Worm (Caenorhabditis elegans) whole organism, early embryonic: Measurements from ENCODE around the gene fbxc-49.
"Not testable (repeated sequence)": the region's sequence is repeated elsewhere in the genome, so short reads cannot be mapped to it uniquely, and the experiment has no call there.

Experiments
- B0310.2 ChIP-seq: sonication (generic microtip); optimal IDR thresholded peaks from 2 replicates; lab custom pipeline; 2016; ENCODE audit warnings: mild to moderate bottlenecking, missing genetic modification characterization, missing compliant biosample characterization
- F13C5.2 ChIP-seq: sonication (generic microtip); optimal IDR thresholded peaks from 2 replicates; lab custom pipeline; 2017; ENCODE audit warnings: mild to moderate bottlenecking, missing genetic modification characterization, inconsistent platforms, missing compliant biosample characterization
- aly-1 ChIP-seq: sonication (generic microtip); optimal IDR thresholded peaks from 2 replicates; lab custom pipeline; 2016; ENCODE audit warnings: missing genetic modification characterization, missing compliant biosample characterization
- ama-1 ChIP-seq: fragments of 150-350 bp; optimal IDR thresholded peaks from 2 replicates; lab custom pipeline; 2014
- ceh-13 ChIP-seq: fragments of 200-800 bp; sonication (Bioruptor generic); optimal IDR thresholded peaks from 2 replicates; lab custom pipeline; 2018; ENCODE audit warnings: mild to moderate bottlenecking, missing genetic modification characterization, missing compliant biosample characterization
- ceh-36 ChIP-seq: sonication (generic microtip); optimal IDR thresholded peaks from 2 replicates; lab custom pipeline; 2016; ENCODE audit warnings: missing genetic modification characterization, inconsistent platforms, missing compliant biosample characterization
- ets-7 ChIP-seq: sonication (generic microtip); optimal IDR thresholded peaks from 2 replicates; lab custom pipeline; 2016; ENCODE audit warnings: missing genotype, missing genetic modification characterization, missing compliant biosample characterization
- flt-1 ChIP-seq: fragments of 200-800 bp; sonication (Bioruptor generic); IDR thresholded peaks from 2 replicates; pipeline ENCODE4 v1.3.6; 2022; ENCODE audit warnings: missing genetic modification characterization, missing compliant biosample characterization
- hmbx-1 ChIP-seq: sonication (generic microtip); optimal IDR thresholded peaks from 2 replicates; lab custom pipeline; 2016; ENCODE audit warnings: mild to moderate bottlenecking, missing genetic modification characterization, missing compliant biosample characterization
- hmg-4 ChIP-seq: fragments of 200-800 bp; sonication (Bioruptor generic); optimal IDR thresholded peaks from 2 replicates; lab custom pipeline; 2018; ENCODE audit warnings: mild to moderate bottlenecking, missing genetic modification characterization, missing compliant biosample characterization
- hnd-1 ChIP-seq: sonication (generic microtip); optimal IDR thresholded peaks from 2 replicates; lab custom pipeline; 2016; ENCODE audit warnings: missing genetic modification characterization, missing compliant biosample characterization
- pes-1 ChIP-seq: fragments of 200-800 bp; sonication (Bioruptor generic); IDR thresholded peaks from 2 replicates; pipeline ENCODE4 v1.3.6; 2022; ENCODE audit warnings: missing genetic modification reagents, missing genetic modification characterization, missing compliant biosample characterization
- scrt-1 ChIP-seq: fragments of 200-800 bp; sonication (Bioruptor generic); IDR thresholded peaks from 2 replicates; pipeline ENCODE4 v1.3.6; 2022; ENCODE audit warnings: missing genetic modification characterization, missing compliant biosample characterization
- sea-1 ChIP-seq: fragments of 200-800 bp; sonication (Bioruptor generic); conservative IDR thresholded peaks from 2 replicates; pipeline ENCODE4 v1.3.6; 2022; ENCODE audit warnings: missing genetic modification characterization, missing compliant biosample characterization
- tbx-11 ChIP-seq: fragments of 200-800 bp; sonication (Bioruptor generic); IDR thresholded peaks from 2 replicates; pipeline ENCODE4 v1.3.6; 2022; ENCODE audit warnings: missing genetic modification characterization, missing compliant biosample characterization
- tbx-37 ChIP-seq: fragments of 200-800 bp; sonication (Bioruptor generic); conservative IDR thresholded peaks from 2 replicates; pipeline ENCODE4 v1.3.6; 2022; ENCODE audit warnings: missing genetic modification reagents, missing genetic modification characterization, missing compliant biosample characterization
- tra-4 ChIP-seq: sonication (generic microtip); optimal IDR thresholded peaks from 2 replicates; lab custom pipeline; 2017; ENCODE audit warnings: missing genetic modification characterization, missing compliant biosample characterization

The fbxc-49 gene

DNA sequence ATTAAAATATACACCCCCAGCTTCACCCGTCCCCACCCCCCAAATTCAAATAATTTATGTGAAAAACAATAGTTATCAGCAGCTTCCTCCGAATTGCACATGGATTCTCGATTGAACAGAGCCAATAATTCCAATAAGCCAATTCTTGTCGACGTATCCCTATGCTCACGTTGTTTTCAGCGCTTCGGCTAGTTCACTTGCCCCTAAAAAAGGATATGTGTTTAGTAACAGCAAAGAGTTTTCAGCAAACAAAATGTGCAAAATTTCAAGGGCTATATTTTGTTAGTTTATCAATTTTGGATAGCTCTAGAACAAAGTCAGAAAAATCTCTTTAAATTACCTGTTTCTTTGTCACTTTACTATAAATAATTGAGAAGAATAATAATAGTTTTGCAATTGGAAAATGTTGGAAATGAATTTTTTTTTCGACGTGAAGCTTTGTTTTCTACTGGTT, at the start of gene fbxc-49, which contains the start of gene T16A1.5:
fbxc-49 (plus strand) TSS at position 404 of the 454 bp plus-strand sequence.
T16A1.5 (minus strand) TSS at position 101 of the 454 bp plus-strand sequence.
- TF ChIP-seq hmg-4 (GFP tag; lab: Kevin White, UChicago) (no peak), tbx-11 (GFP tag; lab: Robert Waterston, UW) (no peak), B0310.2 (tag; lab: Kevin White, UChicago) (no peak), tra-4 (tag; lab: Kevin White, UChicago) (no peak), pes-1 (no peak), scrt-1 (no peak), tbx-37 (GFP tag; lab: Robert Waterston, UW) (no peak), hmbx-1 (no peak), F13C5.2 (no peak), ets-7 (no peak), hnd-1 (tag; lab: Kevin White, UChicago) (no peak), ceh-13 (GFP tag; lab: Kevin White, UChicago) (no peak), aly-1 (tag; lab: Kevin White, UChicago) (no peak), ama-1 (no peak), flt-1 (GFP tag; lab: Robert Waterston, UW) (no peak), sea-1 (GFP tag; lab: Robert Waterston, UW) (no peak), ceh-36 (tag; lab: Kevin White, UChicago) (no peak)

DNA sequence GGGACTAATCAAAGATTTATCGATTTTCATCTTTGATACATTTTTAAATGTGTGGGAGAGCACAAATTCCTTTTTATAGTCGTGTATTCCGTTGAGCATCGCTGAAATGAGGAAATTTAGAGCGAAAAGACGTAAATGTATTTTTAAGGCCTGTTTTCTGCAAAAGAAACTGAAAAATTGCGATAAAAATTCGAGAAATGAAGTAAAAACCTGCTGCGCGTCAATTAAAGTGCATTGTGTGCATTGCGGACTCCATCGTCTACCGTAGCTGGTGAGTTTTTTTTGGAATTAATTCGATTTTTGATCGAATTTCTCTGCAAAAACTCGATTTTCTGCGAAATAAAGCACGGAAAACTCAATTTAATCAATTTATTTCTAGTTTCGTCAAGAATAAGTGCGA, 44.6 kb upstream of the fbxc-49 start, which contains the start of gene bath-19:
bath-19 (minus strand) TSS at position 101 of the 400 bp plus-strand sequence.
- TF ChIP-seq ama-1, result no peak

DNA sequence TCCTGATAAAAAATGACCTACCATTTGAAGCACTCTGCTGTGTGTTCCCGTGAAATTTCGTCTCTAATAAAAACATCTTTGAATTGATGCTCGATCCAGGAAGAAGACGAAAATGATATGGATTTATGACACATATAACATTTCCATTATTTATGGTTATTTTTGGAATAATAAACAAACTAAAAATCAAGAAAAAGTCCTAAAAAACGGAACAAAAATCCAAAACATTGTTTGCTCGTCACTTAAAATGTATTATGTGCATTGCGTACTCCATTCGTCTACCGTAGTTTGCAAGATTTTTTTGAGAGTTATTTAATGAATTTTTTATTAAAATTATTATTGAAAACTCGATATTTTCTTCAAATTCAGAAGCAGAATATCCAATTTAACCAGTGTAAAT, 41.5 kb upstream of the fbxc-49 start, which contains the start of gene bath-20:
bath-20 (minus strand) TSS at position 101 of the 400 bp plus-strand sequence.
- TF ChIP-seq flt-1 (GFP tag; lab: Robert Waterston, UW) (no peak), B0310.2 (tag; lab: Kevin White, UChicago) (no peak), ceh-36 (tag; lab: Kevin White, UChicago) (no peak), hnd-1 (tag; lab: Kevin White, UChicago) (no peak), tbx-37 (GFP tag; lab: Robert Waterston, UW) (no peak), tbx-11 (GFP tag; lab: Robert Waterston, UW) (no peak), F13C5.2 (no peak), ets-7 (no peak), hmbx-1 (no peak), scrt-1 (no peak), pes-1 (no peak), aly-1 (tag; lab: Kevin White, UChicago) (no peak), sea-1 (GFP tag; lab: Robert Waterston, UW) (no peak), ceh-13 (GFP tag; lab: Kevin White, UChicago) (no peak)

DNA sequence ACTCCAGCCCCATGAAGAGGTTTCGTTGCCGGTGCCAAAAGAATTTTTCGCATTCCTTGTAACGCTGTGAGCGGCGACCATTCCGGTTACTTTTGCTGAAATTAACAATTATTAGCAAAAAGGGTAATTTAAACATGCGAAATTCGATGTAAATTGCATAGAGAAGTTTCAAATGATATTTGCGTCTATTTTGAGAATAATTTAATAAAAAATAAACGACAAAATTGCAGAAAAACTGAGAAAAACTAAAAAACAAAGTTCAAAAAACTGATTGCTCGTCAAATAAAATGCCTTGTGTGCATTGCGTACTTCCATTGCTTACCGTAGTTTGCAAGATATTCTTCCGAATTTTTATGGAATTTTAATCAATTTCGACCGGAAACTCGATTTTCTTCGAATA, 38.4 kb upstream of the fbxc-49 start, which contains the start of gene bath-24:
bath-24 (minus strand) TSS at position 101 of the 400 bp plus-strand sequence.
- TF ChIP-seq ceh-36 (tag; lab: Kevin White, UChicago) (no peak), F13C5.2 (no peak), hmg-4 (GFP tag; lab: Kevin White, UChicago) (no peak)

DNA sequence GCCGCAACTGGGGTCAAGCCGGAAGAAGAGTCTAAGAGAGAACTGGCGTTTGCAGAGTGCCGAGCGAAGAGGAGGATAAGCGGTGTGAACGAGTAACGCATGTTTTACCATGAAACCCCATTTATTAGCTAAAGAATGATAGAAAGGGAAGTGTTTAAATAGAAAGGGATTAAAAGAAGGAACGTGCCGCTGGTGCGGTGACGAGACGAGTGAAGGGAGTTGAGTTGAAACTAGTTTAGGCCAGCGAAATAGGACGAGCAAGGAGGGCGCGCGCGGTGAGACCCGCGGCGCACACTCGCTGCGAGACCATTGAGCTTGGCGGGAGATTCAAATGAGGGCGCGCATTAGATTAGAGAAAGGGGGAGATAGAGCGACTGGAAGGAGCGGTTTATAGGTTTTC, 37.4 kb upstream of the fbxc-49 start, which contains the start of gene math-1:
math-1 (minus strand) TSS at position 101 of the 400 bp plus-strand sequence.
- TF ChIP-seq sea-1 (GFP tag; lab: Robert Waterston, UW); hmbx-1; hnd-1 (tag; lab: Kevin White, UChicago): not testable (repeated sequence)

DNA sequence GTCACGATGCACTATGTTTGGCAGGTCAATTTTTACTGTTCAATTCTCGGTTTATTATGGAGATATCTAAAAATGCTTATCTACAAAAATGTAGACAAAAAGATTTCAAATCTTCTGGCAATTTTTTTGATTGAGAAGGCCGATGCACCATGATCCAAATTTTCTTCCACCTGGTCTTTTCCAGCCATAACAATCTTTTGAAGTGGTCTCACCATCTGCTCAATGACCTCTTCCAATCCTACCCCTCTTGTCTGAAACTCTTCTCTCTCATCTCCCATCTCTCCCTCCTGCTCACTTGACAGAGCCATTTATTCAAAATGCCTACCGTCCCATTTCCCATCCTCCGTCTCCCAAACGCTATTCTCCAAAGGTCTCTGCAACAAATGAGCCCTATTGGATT, 32.6 kb upstream of the fbxc-49 start, which contains the start of gene fbxb-35:
fbxb-35 (plus strand) TSS at position 301 of the 400 bp plus-strand sequence.
- TF ChIP-seq F13C5.2, result no peak
- no peak for TF ChIP-seq ceh-13 (GFP tag; lab: Kevin White, UChicago)
- TF ChIP-seq hnd-1 (tag; lab: Kevin White, UChicago), result no peak
- no peak for TF ChIP-seq aly-1 (tag; lab: Kevin White, UChicago)
- no peak for TF ChIP-seq ceh-36 (tag; lab: Kevin White, UChicago)
- TF ChIP-seq hmbx-1, result no peak
- no peak for TF ChIP-seq sea-1 (GFP tag; lab: Robert Waterston, UW)
- TF ChIP-seq B0310.2 (tag; lab: Kevin White, UChicago), result no peak
- TF ChIP-seq ets-7, result no peak
- no peak for TF ChIP-seq tbx-11 (GFP tag; lab: Robert Waterston, UW)
- no peak for TF ChIP-seq scrt-1
- TF ChIP-seq pes-1, result no peak
- no peak for TF ChIP-seq flt-1 (GFP tag; lab: Robert Waterston, UW)
- no peak for TF ChIP-seq tra-4 (tag; lab: Kevin White, UChicago)
- TF ChIP-seq ama-1, result no peak
- TF ChIP-seq tbx-37 (GFP tag; lab: Robert Waterston, UW), result no peak
- TF ChIP-seq hmg-4 (GFP tag; lab: Kevin White, UChicago), result no peak

DNA sequence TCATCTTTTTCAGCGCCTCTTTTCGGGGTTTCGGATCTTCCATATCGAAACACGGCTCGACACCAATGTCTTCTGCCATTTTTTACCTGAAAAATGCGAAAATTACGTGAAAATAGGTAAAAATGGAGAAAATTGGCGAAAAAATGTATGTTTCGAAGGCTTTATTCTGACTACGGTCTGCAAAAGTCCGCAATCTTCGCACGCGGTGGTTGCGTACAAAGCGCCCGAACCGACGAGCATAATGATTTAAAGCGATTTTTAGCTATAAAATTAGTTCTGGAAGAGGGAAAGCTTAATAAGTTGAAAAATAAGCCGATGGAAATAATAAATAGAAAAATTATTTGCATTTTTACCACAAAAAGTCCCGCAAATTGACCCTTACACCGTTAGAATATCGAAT, 24.9 kb upstream of the fbxc-49 start, which contains the start of gene F07E5.5:
F07E5.5 (minus strand) TSS at position 86 of the 400 bp plus-strand sequence.
- TF ChIP-seq B0310.2 (tag; lab: Kevin White, UChicago), result no peak
- no peak for TF ChIP-seq tbx-11 (GFP tag; lab: Robert Waterston, UW)
- TF ChIP-seq hmg-4 (GFP tag; lab: Kevin White, UChicago), result no peak
- no peak for TF ChIP-seq hmbx-1
- no peak for TF ChIP-seq aly-1 (tag; lab: Kevin White, UChicago)
- TF ChIP-seq hnd-1 (tag; lab: Kevin White, UChicago), result no peak
- no peak for TF ChIP-seq flt-1 (GFP tag; lab: Robert Waterston, UW)
- no peak for TF ChIP-seq sea-1 (GFP tag; lab: Robert Waterston, UW)
- TF ChIP-seq pes-1, result no peak
- no peak for TF ChIP-seq tra-4 (tag; lab: Kevin White, UChicago)
- TF ChIP-seq tbx-37 (GFP tag; lab: Robert Waterston, UW), result no peak

DNA sequence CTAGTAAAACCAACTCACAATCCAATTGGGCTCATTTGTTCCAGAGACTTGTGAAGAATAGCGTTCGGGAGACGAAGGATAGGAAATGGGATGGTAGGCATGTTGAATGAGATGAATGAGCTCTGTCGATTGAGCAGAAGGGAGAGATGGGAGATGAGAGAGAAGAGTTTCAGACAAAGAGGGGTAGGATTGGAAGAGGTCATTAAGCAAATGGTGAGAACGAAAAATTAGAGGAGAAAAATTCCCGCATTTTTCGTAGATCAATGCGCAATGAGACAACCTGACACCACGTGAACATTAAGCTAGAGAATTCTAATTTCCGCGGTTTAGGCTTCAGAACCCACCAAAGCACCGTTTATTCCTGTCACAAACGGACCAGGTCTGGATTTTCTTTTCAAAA, 19.9 kb upstream of the fbxc-49 start, which contains the start of gene F07E5.13:
F07E5.13 (minus strand) TSS at position 101 of the 400 bp plus-strand sequence.
- TF ChIP-seq ceh-13 (GFP tag; lab: Kevin White, UChicago) (no peak), F13C5.2 (no peak), hnd-1 (tag; lab: Kevin White, UChicago) (no peak), ets-7 (no peak), tbx-11 (GFP tag; lab: Robert Waterston, UW) (no peak), flt-1 (GFP tag; lab: Robert Waterston, UW) (no peak), tbx-37 (GFP tag; lab: Robert Waterston, UW) (no peak), aly-1 (tag; lab: Kevin White, UChicago) (no peak), hmg-4 (GFP tag; lab: Kevin White, UChicago) (no peak), scrt-1 (no peak), ama-1 (no peak), sea-1 (GFP tag; lab: Robert Waterston, UW) (no peak), tra-4 (tag; lab: Kevin White, UChicago) (no peak), pes-1 (no peak)
